Worm (Caenorhabditis elegans): ENCODE data around the gene C35B1.7.

C35B1.7 gene

ce11 chrIV:4085022-4085421 lies 23.8 kb upstream of the C35B1.7 start (continued):
- TF ChIP-seq ceh-32 (tag; optimal IDR thresholded peaks at IDR 0.05; ENCODE audit: poor library complexity) (no peak), Y75B8A.6 (GFP tag; IDR thresholded peaks at IDR 0.05) (no peak), ceh-82 (tag; optimal IDR thresholded peaks at IDR 0.05) (no peak), mep-1 (tag; optimal IDR thresholded peaks at IDR 0.05) (peak; percentile 7), zfp-3 (GFP tag; conservative IDR thresholded peaks at IDR 0.05) (no peak), ztf-11 (tag; optimal IDR thresholded peaks at IDR 0.05) (no peak), madf-5 (GFP tag; IDR thresholded peaks at IDR 0.05) (no peak), dmd-6 (GFP tag; IDR thresholded peaks at IDR 0.05) (peak; percentile 29; the same call in 1 of the 2 replicates), lin-39 (tag; optimal IDR thresholded peaks at IDR 0.05) (no peak), nhr-77 (tag; optimal IDR thresholded peaks at IDR 0.05) (peak; percentile 23), T26A8.4 (GFP tag; IDR thresholded peaks at IDR 0.05) (no peak), daf-19 (GFP tag; conservative IDR thresholded peaks at IDR 0.05) (no peak), ctbp-1 (GFP tag; IDR thresholded peaks at IDR 0.05) (no peak), nhr-28 (tag; optimal IDR thresholded peaks at IDR 0.05) (peak; percentile 35), lsy-2 (tag; optimal IDR thresholded peaks at IDR 0.05) (peak in 1 of 2 experiments; percentile 17), tag-97 (GFP tag; IDR thresholded peaks at IDR 0.05) (no peak), mdt-29 (GFP tag; IDR thresholded peaks at IDR 0.05) (no peak), Y48G9A.11 (GFP tag; IDR thresholded peaks at IDR 0.05) (no peak), jun-1 (tag; optimal IDR thresholded peaks at IDR 0.05) (no peak), zag-1 (tag; optimal IDR thresholded peaks at IDR 0.05) (no peak), nhr-41 (GFP tag; IDR thresholded peaks at IDR 0.05) (no peak), F37D6.2 (tag; optimal IDR thresholded peaks at IDR 0.05) (no peak), tra-1 (GFP tag; IDR thresholded peaks at IDR 0.05) (no peak), dve-1 (tag; optimal IDR thresholded peaks at IDR 0.05; ENCODE audit: insufficient read depth) (peak; percentile 52), daf-16 (GFP tag; optimal IDR thresholded peaks at IDR 0.05) (no peak), daf-16 (tag; optimal IDR thresholded peaks at IDR 0.05) (peak; percentile 83), hlh-11 (tag; optimal IDR thresholded peaks at IDR 0.05) (peak; percentile 23), F44E2.7 (GFP tag; IDR thresholded peaks at IDR 0.05) (no peak), set-16 (GFP tag; IDR thresholded peaks at IDR 0.05) (no peak), nhr-6 (tag; optimal IDR thresholded peaks at IDR 0.05) (no peak), unc-39 (tag; optimal IDR thresholded peaks at IDR 0.05) (no peak), skn-1 (tag; optimal IDR thresholded peaks at IDR 0.05) (no peak), vab-7 (GFP tag; IDR thresholded peaks at IDR 0.05) (no peak), hif-1 (tag; optimal IDR thresholded peaks at IDR 0.05) (no peak), hmg-1.1 (GFP tag; IDR thresholded peaks at IDR 0.05) (no peak), lin-13 (GFP tag; optimal IDR thresholded peaks at IDR 0.05) (no peak), dpl-1 (GFP tag; optimal IDR thresholded peaks at IDR 0.05) (no peak), arid-1 (GFP tag; conservative IDR thresholded peaks at IDR 0.05) (no peak)

- TF ChIP-seq F49E8.2 (tag; optimal IDR thresholded peaks at IDR 0.05; ENCODE audit: borderline replicate concordance) (no peak), spr-1 (tag; optimal IDR thresholded peaks at IDR 0.05) (no peak), snpc-4 (tag; optimal IDR thresholded peaks at IDR 0.05) (no peak), pqm-1 (tag; optimal IDR thresholded peaks at IDR 0.05) (no peak), ztf-7 (tag; optimal IDR thresholded peaks at IDR 0.05) (no peak), ceh-44 (GFP tag; IDR thresholded peaks at IDR 0.05) (no peak), php-3 (GFP tag; IDR thresholded peaks at IDR 0.05) (0 out of 2 replicates have a peak, but pooled peaks have one; percentile 26), Y75B8A.6 (GFP tag; IDR thresholded peaks at IDR 0.05) (no peak), lsy-2 (tag; optimal IDR thresholded peaks at IDR 0.05) (peak in 1 of 2 experiments; percentile 51), ZK337.2 (GFP tag; IDR thresholded peaks at IDR 0.05) (no peak), Y105C5A.15 (GFP tag; IDR thresholded peaks at IDR 0.05) (no peak), T26A8.4 (GFP tag; IDR thresholded peaks at IDR 0.05) (no peak), nhr-76 (tag; optimal IDR thresholded peaks at IDR 0.05) (no peak), nhr-11 (tag; optimal IDR thresholded peaks at IDR 0.05) (no peak), arid-1 (GFP tag; conservative IDR thresholded peaks at IDR 0.05) (no peak), snpc-1.2 (GFP tag; IDR thresholded peaks at IDR 0.05) (0 out of 2 replicates have a peak, but pooled peaks have one; percentile 41), nhr-42 (GFP tag; IDR thresholded peaks at IDR 0.05) (no peak), dpl-1 (GFP tag; optimal IDR thresholded peaks at IDR 0.05) (no peak), lin-39 (tag; optimal IDR thresholded peaks at IDR 0.05) (no peak), daf-16 (GFP tag; optimal IDR thresholded peaks at IDR 0.05) (no peak), daf-16 (tag; optimal IDR thresholded peaks at IDR 0.05) (peak; percentile 10), mep-1 (tag; optimal IDR thresholded peaks at IDR 0.05) (no peak), set-16 (GFP tag; IDR thresholded peaks at IDR 0.05) (no peak), lir-3 (tag; optimal IDR thresholded peaks at IDR 0.05) (no peak)
Measured at ce11 chrIV:4085787-4086262, 23.0 kb upstream of the C35B1.7 start, which contains the start of gene C35B1.2. Gene C35B1.2, plus strand, starts transcription at chrIV:4086212.
